Worm (Caenorhabditis elegans): ENCODE measurements around the gene W08A12.2.

W08A12.2 gene

ce11 chrV:3716279-3716887 is 30.7 kb upstream of the W08A12.2 start (continued):
- peak; percentile 32 for TF ChIP-seq ama-1 (optimal IDR thresholded peaks at IDR 0.05)
- TF ChIP-seq tlp-1 (tag; optimal IDR thresholded peaks at IDR 0.05): no peak
- no peak for TF ChIP-seq nhr-12 (tag; optimal IDR thresholded peaks at IDR 0.05)
- TF ChIP-seq ceh-90 (tag; optimal IDR thresholded peaks at IDR 0.05): no peak
- TF ChIP-seq lin-15B (tag; optimal IDR thresholded peaks at IDR 0.05): no peak
- TF ChIP-seq xbp-1 (tag; optimal IDR thresholded peaks at IDR 0.05): peak; percentile 15
- TF ChIP-seq lir-3 (tag; optimal IDR thresholded peaks at IDR 0.05; ENCODE audit: poor library complexity): no peak
- TF ChIP-seq fkh-8 (tag; optimal IDR thresholded peaks at IDR 0.05): peak; percentile 18
- peak; percentile 33 for TF ChIP-seq ceh-8 (GFP tag; optimal IDR thresholded peaks at IDR 0.05)
- TF ChIP-seq fkh-10 (GFP tag; optimal IDR thresholded peaks at IDR 0.05): peak; percentile 96
- TF ChIP-seq unc-62 (GFP tag; optimal IDR thresholded peaks at IDR 0.05): no peak
- no peak for TF ChIP-seq grh-1 (GFP tag; IDR thresholded peaks at IDR 0.05)
- no peak for TF ChIP-seq sox-4 (tag; optimal IDR thresholded peaks at IDR 0.05)
- no peak for TF ChIP-seq nhr-11 (tag; optimal IDR thresholded peaks at IDR 0.05)
- no peak for TF ChIP-seq C34B4.2 (tag; optimal IDR thresholded peaks at IDR 0.05)
- TF ChIP-seq dsc-1 (tag; optimal IDR thresholded peaks at IDR 0.05): no peak
- peak; percentile 19 for TF ChIP-seq zag-1 (tag; optimal IDR thresholded peaks at IDR 0.05)
- TF ChIP-seq snpc-4 (tag; optimal IDR thresholded peaks at IDR 0.05): no peak
- TF ChIP-seq isw-1 (GFP tag; IDR thresholded peaks at IDR 0.05): no peak
- peak; percentile 65 for TF ChIP-seq unc-86 (tag; optimal IDR thresholded peaks at IDR 0.05)
- no peak for TF ChIP-seq nhr-90 (tag; optimal IDR thresholded peaks at IDR 0.05; ENCODE audit: poor library complexity)
- peak; percentile 35 for TF ChIP-seq snu-23 (GFP tag; optimal IDR thresholded peaks at IDR 0.05)
- no peak for TF ChIP-seq ets-5 (GFP tag; IDR thresholded peaks at IDR 0.05)
- TF ChIP-seq vab-15 (tag; optimal IDR thresholded peaks at IDR 0.05): no peak
- peak; percentile 47 for TF ChIP-seq swsn-7 (tag; optimal IDR thresholded peaks at IDR 0.05)
- TF ChIP-seq ztf-11 (tag; optimal IDR thresholded peaks at IDR 0.05): no peak
- TF ChIP-seq tbx-2 (tag; optimal IDR thresholded peaks at IDR 0.05): peak; percentile 56
- no peak for TF ChIP-seq rnt-1 (tag; optimal IDR thresholded peaks at IDR 0.05)
- TF ChIP-seq fkh-4 (tag; optimal IDR thresholded peaks at IDR 0.05; ENCODE audit: borderline replicate concordance): no peak
- TF ChIP-seq nhr-76 (tag; optimal IDR thresholded peaks at IDR 0.05): no peak
- TF ChIP-seq C16A3.4 (tag; optimal IDR thresholded peaks at IDR 0.05): no peak
- TF ChIP-seq ztf-4 (tag; optimal IDR thresholded peaks at IDR 0.05): no peak
- no peak for TF ChIP-seq lin-39 (tag; optimal IDR thresholded peaks at IDR 0.05)
- TF ChIP-seq Y116A8C.19 (tag; optimal IDR thresholded peaks at IDR 0.05; ENCODE audit: borderline replicate concordance): no peak
- TF ChIP-seq sptf-1 (tag; optimal IDR thresholded peaks at IDR 0.05): no peak
- TF ChIP-seq blmp-1 (tag; optimal IDR thresholded peaks at IDR 0.05): no peak

ce11 chrV:3715488-3716019 is 29.9 kb upstream of the W08A12.2 start, which contains the start of gene nrsn-1:
Gene nrsn-1 (minus strand): TSS chrV:3715969.
- TF ChIP-seq swsn-7 (tag; optimal IDR thresholded peaks at IDR 0.05) (no peak), hlh-17 (GFP tag; optimal IDR thresholded peaks at IDR 0.05; ENCODE audit: borderline replicate concordance) (peak; percentile 2)

ce11 chrV:3714750-3715149 is 29.1 kb upstream of the W08A12.2 start:
- TF ChIP-seq ztf-11 (tag; optimal IDR thresholded peaks at IDR 0.05): no peak
- TF ChIP-seq nhr-85 (tag): no peak
- peak; percentile 4 for TF ChIP-seq ceh-8 (GFP tag; optimal IDR thresholded peaks at IDR 0.05)
- no peak for TF ChIP-seq fkh-8 (tag; optimal IDR thresholded peaks at IDR 0.05)
- no peak for TF ChIP-seq F16B12.6 (tag; optimal IDR thresholded peaks at IDR 0.05)
- TF ChIP-seq dpl-1 (GFP tag; optimal IDR thresholded peaks at IDR 0.05): no peak
- no peak for TF ChIP-seq tlp-1 (tag; optimal IDR thresholded peaks at IDR 0.05)
- TF ChIP-seq mef-2 (tag; optimal IDR thresholded peaks at IDR 0.05): no peak
- 0 out of 2 replicates have a peak, but pooled peaks have one; percentile 74 for TF ChIP-seq ets-5 (GFP tag; IDR thresholded peaks at IDR 0.05)
- no peak for TF ChIP-seq Y116A8C.19 (tag; optimal IDR thresholded peaks at IDR 0.05; ENCODE audit: borderline replicate concordance)
- TF ChIP-seq lin-15B (tag; optimal IDR thresholded peaks at IDR 0.05): no peak

Measured in whole organism, L1 larva.